Worm (Caenorhabditis elegans): ENCODE measurements around the gene M57.2.

Gene M57.2

ce11 chrIV:3551777-3552462 lies 24.8 kb downstream of the M57.2 start (continued):
- TF ChIP-seq unc-62 (GFP tag; optimal IDR thresholded peaks at IDR 0.05) (no peak), mcd-1 (GFP tag; IDR thresholded peaks at IDR 0.05) (peak; percentile 74), sptf-2 (GFP tag; optimal IDR thresholded peaks at IDR 0.05) (no peak), aptf-3 (GFP tag; IDR thresholded peaks at IDR 0.05) (0 out of 2 replicates have a peak, but pooled peaks have one; percentile 40), T26A5.8 (tag; optimal IDR thresholded peaks at IDR 0.05) (peak; percentile 37), madf-6 (GFP tag; IDR thresholded peaks at IDR 0.05) (0 out of 2 replicates have a peak, but pooled peaks have one; percentile 47), ceh-79 (tag; optimal IDR thresholded peaks at IDR 0.05) (peak; percentile 0), ztf-26 (tag; optimal IDR thresholded peaks at IDR 0.05) (peak; percentile 47), F57A8.1 (GFP tag; optimal IDR thresholded peaks at IDR 0.05) (no peak), atf-7 (tag; optimal IDR thresholded peaks at IDR 0.05) (peak; percentile 50), attf-6 (GFP tag; IDR thresholded peaks at IDR 0.05) (no peak), lsl-1 (GFP tag; optimal IDR thresholded peaks at IDR 0.05) (peak; percentile 31), akir-1 (GFP tag; optimal IDR thresholded peaks at IDR 0.05) (no peak), ztf-6 (GFP tag; IDR thresholded peaks at IDR 0.05) (no peak), snpc-4 (GFP tag; optimal IDR thresholded peaks at IDR 0.05) (peak; percentile 78), snpc-4 (tag; optimal IDR thresholded peaks at IDR 0.05) (peak in 3 of 4 experiments; percentile 61 to 94 (median 87)), lin-54 (GFP tag; optimal IDR thresholded peaks at IDR 0.05) (peak; percentile 47), mel-28 (tag; optimal IDR thresholded peaks at IDR 0.05; ENCODE audit: borderline replicate concordance) (no peak), attf-5 (GFP tag; optimal IDR thresholded peaks at IDR 0.05) (peak; percentile 32), Y95B8A.8 (GFP tag; IDR thresholded peaks at IDR 0.05) (no peak), ceh-27 (GFP tag; optimal IDR thresholded peaks at IDR 0.05) (peak; percentile 41), lin-26 (GFP tag; IDR thresholded peaks at IDR 0.05) (peak; percentile 93), ceh-91 (GFP tag; IDR thresholded peaks at IDR 0.05) (no peak), unc-130 (GFP tag; optimal IDR thresholded peaks at IDR 0.05) (no peak), F52B5.7 (tag; optimal IDR thresholded peaks at IDR 0.05) (peak; percentile 52), hsf-1 (GFP tag; IDR thresholded peaks at IDR 0.05) (no peak), mxl-1 (tag; optimal IDR thresholded peaks at IDR 0.05) (peak; percentile 76), snpc-3.4 (tag; optimal IDR thresholded peaks at IDR 0.05) (peak; percentile 65), ztf-25 (GFP tag; IDR thresholded peaks at IDR 0.05) (peak; percentile 59; the same call in 1 of the 2 replicates), die-1 (tag; optimal IDR thresholded peaks at IDR 0.05) (peak; percentile 85), sdz-38 (tag; optimal IDR thresholded peaks at IDR 0.05) (no peak), F39B2.1 (GFP tag; IDR thresholded peaks at IDR 0.05) (no peak), cebp-2 (GFP tag; IDR thresholded peaks at IDR 0.05) (no peak), pbrm-1 (GFP tag; IDR thresholded peaks at IDR 0.05) (0 out of 2 replicates have a peak, but pooled peaks have one; percentile 25), dpff-1 (tag; optimal IDR thresholded peaks at IDR 0.05) (no peak), madf-10 (tag; optimal IDR thresholded peaks at IDR 0.05) (peak; percentile 52), madf-3 (GFP tag; IDR thresholded peaks at IDR 0.05) (no peak), rec-8 (tag; optimal IDR thresholded peaks at IDR 0.05) (peak; percentile 36 to 72), nhr-80 (tag; optimal IDR thresholded peaks at IDR 0.05) (no peak), nfyb-1 (GFP tag; IDR thresholded peaks at IDR 0.05) (peak; percentile 82), Y53G8AR.9 (GFP tag; conservative IDR thresholded peaks at IDR 0.05) (peak; percentile 58; the same call in 1 of the 2 replicates), bed-2 (GFP tag; IDR thresholded peaks at IDR 0.05) (no peak), gei-17 (GFP tag; optimal IDR thresholded peaks at IDR 0.05) (peak; percentile 0), nhr-179 (tag; optimal IDR thresholded peaks at IDR 0.05) (no peak), attf-3 (GFP tag; conservative IDR thresholded peaks at IDR 0.05) (no peak), hrde-1 (tag; optimal IDR thresholded peaks at IDR 0.05; ENCODE audit: borderline replicate concordance) (peak; percentile 65), tbp1 (GFP tag; optimal IDR thresholded peaks at IDR 0.05) (peak; percentile 96), nhr-90 (tag; optimal IDR thresholded peaks at IDR 0.05) (peak; percentile 84)
